Fruit fly (Drosophila melanogaster) whole organism, embryonic: ENCODE data around the gene CG15306.

Experiments used
- BtbVII ChIP-seq: fragments of 200-800 bp; sonication (Bioruptor generic); optimal IDR thresholded peaks from 3 replicates; lab custom pipeline; 2017; ENCODE audit warnings: missing biosample characterization, mild to moderate bottlenecking, missing genetic modification characterization
- CG10979 ChIP-seq: fragments of 200-800 bp; sonication (Bioruptor generic); optimal IDR thresholded peaks from 2 replicates; lab custom pipeline; 2018; ENCODE audit warnings: missing biosample characterization, mild to moderate bottlenecking, missing genetic modification characterization, moderate library complexity
- Dbx ChIP-seq: fragments of 200-800 bp; sonication (Bioruptor generic); IDR thresholded peaks from 3 replicates; pipeline ENCODE4 v1.3.6; 2022; ENCODE audit warnings: missing biosample characterization, missing genetic modification characterization
- amos ChIP-seq: fragments of 200-800 bp; sonication (Bioruptor generic); IDR thresholded peaks from 2 replicates; pipeline ENCODE4 v1.3.6; 2022; ENCODE audit warnings: missing biosample characterization, missing genetic modification characterization; ENCODE audit not compliant: partially characterized antibody
- hbn ChIP-seq: fragments of 200-800 bp; sonication (Bioruptor generic); IDR thresholded peaks from 2 replicates; pipeline ENCODE4 v1.3.6; 2022; ENCODE audit warnings: missing biosample characterization, missing genetic modification characterization; ENCODE audit not compliant: partially characterized antibody

dm6 chrX:10329659-10330289 lies 1.8 kb downstream of the CG15306 start, which contains the start of gene Gip:
- TF ChIP-seq Dbx (GFP tag; lab: Robert Waterston, UW) (peak; percentile 60; the same call in 1 of the 3 replicates), CG10979 (tag; lab: Kevin White, UChicago) (peak; percentile 72), amos (GFP tag; lab: Robert Waterston, UW) (peak; percentile 33; the same call in 1 of the 2 replicates), hbn (GFP tag; lab: Robert Waterston, UW) (no peak), BtbVII (GFP tag; lab: Kevin White, UChicago) (no peak)
